Fruit fly (Drosophila melanogaster) whole organism, larva: Measurements from ENCODE around the gene CG1440.
A peak's percentile ranks its signal among the peaks of the same experiment; 100 is the strongest.

Experiments used
- noc ChIP-seq: fragments of 200-800 bp; sonication (Bioruptor generic); optimal IDR thresholded peaks from 3 replicates; lab custom pipeline; 2019; ENCODE audit warnings: missing biosample characterization, mild to moderate bottlenecking, missing genetic modification characterization, moderate library complexity

Gene CG1440

dm6 chrX:8457532-8457931 lies 20.7 kb downstream of the CG1440 start, which contains the start of gene CG32713:
CG32713 (minus strand) TSS chrX:8457632.
- no peak for TF ChIP-seq noc (tag; lab: Kevin White, UChicago)

dm6 chrX:8459452-8460040 lies 22.7 kb downstream of the CG1440 start:
- no peak for TF ChIP-seq noc (tag; lab: Kevin White, UChicago)

dm6 chrX:8460232-8460631 lies 23.4 kb downstream of the CG1440 start:
- no peak for TF ChIP-seq noc (tag; lab: Kevin White, UChicago)

dm6 chrX:8460686-8461085 lies 23.8 kb downstream of the CG1440 start, which contains the start of gene CG15347:
CG15347 (minus strand) TSS chrX:8460898.
- TF ChIP-seq noc (tag; lab: Kevin White, UChicago): no peak

- TF ChIP-seq noc (tag; lab: Kevin White, UChicago): no peak
Observed at dm6 chrX:8461147-8461546, 24.3 kb downstream of the CG1440 start, which contains the start of gene Es2. Es2 (plus strand) TSS chrX:8461479.

dm6 chrX:8464378-8465036 lies 27.6 kb downstream of the CG1440 start, which contains the start of gene Sptr:
Sptr (minus strand) TSS chrX:8464438.
- TF ChIP-seq noc (tag; lab: Kevin White, UChicago): peak; percentile 96

dm6 chrX:8466729-8467215 lies 29.9 kb downstream of the CG1440 start:
- no peak for TF ChIP-seq noc (tag; lab: Kevin White, UChicago)

- peak; percentile 40 for TF ChIP-seq noc (tag; lab: Kevin White, UChicago)
Observed at dm6 chrX:8468962-8469459, 32.2 kb downstream of the CG1440 start, which contains the start of gene CG12116. CG12116 (minus strand) TSS chrX:8469012.

dm6 chrX:8469606-8470005 lies 32.7 kb downstream of the CG1440 start:
- no peak for TF ChIP-seq noc (tag; lab: Kevin White, UChicago)

dm6 chrX:8470588-8470987 lies 33.7 kb downstream of the CG1440 start, which contains the start of gene Cp7Fa:
Cp7Fa (plus strand) TSS chrX:8470888.
- TF ChIP-seq noc (tag; lab: Kevin White, UChicago): no peak

dm6 chrX:8473339-8473887 lies 36.6 kb downstream of the CG1440 start, which contains the start of gene Cp7Fb:
Cp7Fb (plus strand) TSS chrX:8473837.
- TF ChIP-seq noc (tag; lab: Kevin White, UChicago): no peak

- no peak for TF ChIP-seq noc (tag; lab: Kevin White, UChicago)
Observed at dm6 chrX:8475657-8476056, 38.8 kb downstream of the CG1440 start.

- TF ChIP-seq noc (tag; lab: Kevin White, UChicago): no peak
Observed at dm6 chrX:8476817-8477216, 40.0 kb downstream of the CG1440 start, which contains the start of gene Cp7Fc. Cp7Fc (plus strand) TSS chrX:8477117.

dm6 chrX:8479031-8479568 lies 42.2 kb downstream of the CG1440 start, which contains the start of gene Cp36:
Cp36 (plus strand) TSS chrX:8479319.
- TF ChIP-seq noc (tag; lab: Kevin White, UChicago): no peak

dm6 chrX:8481462-8481861 lies 44.6 kb downstream of the CG1440 start, which contains the start of gene Cp38:
Cp38 (plus strand) TSS chrX:8481837.
- TF ChIP-seq noc (tag; lab: Kevin White, UChicago): no peak
